Worm (Caenorhabditis elegans) whole organism, early embryonic: Measurements from ENCODE around the gene der-2.

Experiments
- F13C5.2 ChIP-seq: sonication (generic microtip); optimal IDR thresholded peaks from 2 replicates; lab custom pipeline; 2017; ENCODE audit warnings: mild to moderate bottlenecking, missing genetic modification characterization, inconsistent platforms, missing compliant biosample characterization
- aly-1 ChIP-seq: sonication (generic microtip); optimal IDR thresholded peaks from 2 replicates; lab custom pipeline; 2016; ENCODE audit warnings: missing genetic modification characterization, missing compliant biosample characterization
- ama-1 ChIP-seq: fragments of 150-350 bp; optimal IDR thresholded peaks from 2 replicates; lab custom pipeline; 2014
- ceh-36 ChIP-seq: sonication (generic microtip); optimal IDR thresholded peaks from 2 replicates; lab custom pipeline; 2016; ENCODE audit warnings: missing genetic modification characterization, inconsistent platforms, missing compliant biosample characterization
- ets-7 ChIP-seq: sonication (generic microtip); optimal IDR thresholded peaks from 2 replicates; lab custom pipeline; 2016; ENCODE audit warnings: missing genotype, missing genetic modification characterization, missing compliant biosample characterization
- hmg-4 ChIP-seq: fragments of 200-800 bp; sonication (Bioruptor generic); optimal IDR thresholded peaks from 2 replicates; lab custom pipeline; 2018; ENCODE audit warnings: mild to moderate bottlenecking, missing genetic modification characterization, missing compliant biosample characterization
- hnd-1 ChIP-seq: sonication (generic microtip); optimal IDR thresholded peaks from 2 replicates; lab custom pipeline; 2016; ENCODE audit warnings: missing genetic modification characterization, missing compliant biosample characterization
- pes-1 ChIP-seq: fragments of 200-800 bp; sonication (Bioruptor generic); IDR thresholded peaks from 2 replicates; pipeline ENCODE4 v1.3.6; 2022; ENCODE audit warnings: missing genetic modification reagents, missing genetic modification characterization, missing compliant biosample characterization
- tra-4 ChIP-seq: sonication (generic microtip); optimal IDR thresholded peaks from 2 replicates; lab custom pipeline; 2017; ENCODE audit warnings: missing genetic modification characterization, missing compliant biosample characterization

Gene der-2

ce11 chrIII:7179538-7180301, 43.2 kb downstream of the der-2 start, which contains the start of the genes rps-14 and rpl-36:
Gene rps-14, minus strand, starts transcription at chrIII:7179588.
Gene rpl-36, plus strand, starts transcription at chrIII:7180251.
- no peak for TF ChIP-seq hmg-4 (GFP tag; lab: Kevin White, UChicago)
- peak; percentile 71 for TF ChIP-seq F13C5.2
- no peak for TF ChIP-seq ama-1 (lab: Kevin White, UChicago)
- no peak for TF ChIP-seq hnd-1 (tag; lab: Kevin White, UChicago)
- TF ChIP-seq ets-7 (tag; lab: Kevin White, UChicago): no peak
- no peak for TF ChIP-seq pes-1 (GFP tag; lab: Robert Waterston, UW)

ce11 chrIII:7178497-7178896, 44.4 kb downstream of the der-2 start:
- TF ChIP-seq F13C5.2 (no peak), tra-4 (tag; lab: Kevin White, UChicago) (no peak), ets-7 (tag; lab: Kevin White, UChicago) (no peak), ceh-36 (tag; lab: Kevin White, UChicago) (no peak), aly-1 (tag; lab: Kevin White, UChicago) (no peak)
